Worm (Caenorhabditis elegans) whole organism, mixed stage, embryonic: ENCODE results near the gene bpl-1.

ENCODE experiments used
- ces-1 ChIP-seq: fragments of 150-350 bp; optimal IDR thresholded peaks from 2 replicates; lab custom pipeline; 2014; ENCODE audit warnings: missing biosample characterization, missing genetic modification reagents, missing genetic modification characterization
- cnd-1 ChIP-seq: fragments of 200-800 bp; sonication (Bioruptor generic); optimal IDR thresholded peaks from 2 replicates; lab custom pipeline; 2018; ENCODE audit warnings: mild to moderate bottlenecking, missing genetic modification characterization, missing compliant biosample characterization
- elt-3 ChIP-seq: fragments of 150-350 bp; optimal IDR thresholded peaks from 2 replicates; lab custom pipeline; 2014; ENCODE audit warnings: missing biosample characterization, missing genetic modification characterization
- lsy-2 ChIP-seq: fragments of 150-350 bp; optimal IDR thresholded peaks from 2 replicates; lab custom pipeline; 2014; ENCODE audit warnings: missing biosample characterization, missing genetic modification characterization
- mab-5 ChIP-seq: fragments of 150-350 bp; optimal IDR thresholded peaks from 2 replicates; lab custom pipeline; 2014; ENCODE audit warnings: missing biosample characterization, missing genetic modification characterization
- nhr-28 ChIP-seq: fragments of 150-350 bp; optimal IDR thresholded peaks from 2 replicates; lab custom pipeline; 2014; ENCODE audit warnings: missing biosample characterization, missing genetic modification characterization
- nhr-76 ChIP-seq: sonication (generic microtip); optimal IDR thresholded peaks from 2 replicates; lab custom pipeline; 2017; ENCODE audit warnings: missing biosample characterization, missing genetic modification characterization
- pha-4 ChIP-seq: fragments of 150-350 bp; optimal IDR thresholded peaks from 2 replicates; lab custom pipeline; 2018; ENCODE audit warnings: missing biosample characterization, missing genetic modification reagents, missing genetic modification characterization
- sem-2 ChIP-seq: fragments of 200-800 bp; sonication (Bioruptor generic); optimal IDR thresholded peaks from 2 replicates; lab custom pipeline; 2018; ENCODE audit warnings: mild to moderate bottlenecking, missing genetic modification characterization, missing compliant biosample characterization
- snpc-4 ChIP-seq: fragments of 150-350 bp; optimal IDR thresholded peaks from 2 replicates; lab custom pipeline; 2014; ENCODE audit warnings: missing biosample characterization, missing genetic modification characterization
- unc-62 ChIP-seq: fragments of 150-350 bp; optimal IDR thresholded peaks from 2 replicates; lab custom pipeline; 2014; ENCODE audit warnings: missing biosample characterization, missing genetic modification reagents, missing genetic modification characterization
- ztf-11 ChIP-seq: fragments of 150-350 bp; optimal IDR thresholded peaks from 2 replicates; lab custom pipeline; 2014; ENCODE audit warnings: missing biosample characterization, missing genetic modification characterization

ce11 chrII:6286865-6287264 lies 12.8 kb downstream of the bpl-1 start, which contains the start of gene F13H8.6:
- no peak for TF ChIP-seq lsy-2 (tag; lab: Kevin White, UChicago)
- no peak for TF ChIP-seq unc-62
- TF ChIP-seq cnd-1: no peak
- no peak for TF ChIP-seq ztf-11 (tag; lab: Kevin White, UChicago)
- no peak for TF ChIP-seq mab-5 (tag; lab: Kevin White, UChicago)
- no peak for TF ChIP-seq nhr-76 (tag; lab: Kevin White, UChicago)
- TF ChIP-seq pha-4 (tag; lab: Kevin White, UChicago): no peak
- no peak for TF ChIP-seq snpc-4
- no peak for TF ChIP-seq nhr-28 (tag; lab: Kevin White, UChicago)
- TF ChIP-seq elt-3 (tag; lab: Kevin White, UChicago): no peak
- no peak for TF ChIP-seq ces-1
- TF ChIP-seq sem-2: no peak
